Worm (Caenorhabditis elegans) whole organism, midembryonic: ENCODE data around the gene ttbk-2.1.

Source experiments
- T22C8.4 ChIP-seq: fragments of 200-800 bp; sonication (Bioruptor generic); IDR thresholded peaks from 2 replicates; pipeline ENCODE4 v1.3.6; 2022; ENCODE audit warnings: missing genetic modification characterization, missing compliant biosample characterization
- cog-1 ChIP-seq: sonication (generic microtip); optimal IDR thresholded peaks from 2 replicates; lab custom pipeline; 2016; ENCODE audit warnings: missing genetic modification characterization, missing compliant biosample characterization
- klf-2 ChIP-seq: fragments of 200-800 bp; sonication (Bioruptor generic); conservative IDR thresholded peaks from 2 replicates; pipeline ENCODE4 v1.3.6; 2022; ENCODE audit warnings: missing genetic modification reagents, missing genetic modification characterization, missing compliant biosample characterization
- tab-1 ChIP-seq: fragments of 200-800 bp; sonication (Bioruptor generic); IDR thresholded peaks from 2 replicates; pipeline ENCODE4 v1.3.6; 2022; ENCODE audit warnings: missing genetic modification characterization, missing compliant biosample characterization
- ztf-23 ChIP-seq: fragments of 200-800 bp; sonication (Bioruptor generic); IDR thresholded peaks from 2 replicates; pipeline ENCODE4 v1.3.6; 2022; ENCODE audit warnings: missing genetic modification reagents, missing genetic modification characterization, missing compliant biosample characterization

ce11 chrIV:5291207-5291606, 32.7 kb downstream of the ttbk-2.1 start:
- no peak for TF ChIP-seq klf-2 (GFP tag; lab: Robert Waterston, UW)
- TF ChIP-seq cog-1 (tag; lab: Kevin White, UChicago) = no peak
- no peak for TF ChIP-seq tab-1
- TF ChIP-seq T22C8.4 (GFP tag; lab: Robert Waterston, UW) = no peak
- TF ChIP-seq ztf-23 = no peak
